Fruit fly (Drosophila melanogaster) whole organism: ENCODE results near the gene CG8301.

Source experiments
- CG8478 ChIP-seq: fragments of >200 bp; optimal IDR thresholded peaks from 2 replicates; lab custom pipeline; 2018; ENCODE audit warnings: inconsistent platforms
- Dll ChIP-seq: fragments of >200 bp; optimal IDR thresholded peaks from 2 replicates; lab custom pipeline; 2017
- EcR ChIP-seq, 2 experiments: fragments of >200 bp; optimal IDR thresholded peaks; 2 replicates each; lab custom pipeline; 2017; ENCODE audit warnings: missing biosample characterization in 2 of 2, missing genetic modification characterization in 2 of 2, missing genetic modification reagents in 2 of 2
- pan ChIP-seq: fragments of >200 bp; optimal IDR thresholded peaks from 2 replicates; lab custom pipeline; 2017
- psq ChIP-seq: fragments of >200 bp; optimal IDR thresholded peaks from 2 replicates; lab custom pipeline; 2017
- usp ChIP-seq: fragments of >200 bp; optimal IDR thresholded peaks from 2 replicates; lab custom pipeline; 2017; ENCODE audit warnings: missing biosample characterization, missing genetic modification characterization, mixed read lengths

DNA sequence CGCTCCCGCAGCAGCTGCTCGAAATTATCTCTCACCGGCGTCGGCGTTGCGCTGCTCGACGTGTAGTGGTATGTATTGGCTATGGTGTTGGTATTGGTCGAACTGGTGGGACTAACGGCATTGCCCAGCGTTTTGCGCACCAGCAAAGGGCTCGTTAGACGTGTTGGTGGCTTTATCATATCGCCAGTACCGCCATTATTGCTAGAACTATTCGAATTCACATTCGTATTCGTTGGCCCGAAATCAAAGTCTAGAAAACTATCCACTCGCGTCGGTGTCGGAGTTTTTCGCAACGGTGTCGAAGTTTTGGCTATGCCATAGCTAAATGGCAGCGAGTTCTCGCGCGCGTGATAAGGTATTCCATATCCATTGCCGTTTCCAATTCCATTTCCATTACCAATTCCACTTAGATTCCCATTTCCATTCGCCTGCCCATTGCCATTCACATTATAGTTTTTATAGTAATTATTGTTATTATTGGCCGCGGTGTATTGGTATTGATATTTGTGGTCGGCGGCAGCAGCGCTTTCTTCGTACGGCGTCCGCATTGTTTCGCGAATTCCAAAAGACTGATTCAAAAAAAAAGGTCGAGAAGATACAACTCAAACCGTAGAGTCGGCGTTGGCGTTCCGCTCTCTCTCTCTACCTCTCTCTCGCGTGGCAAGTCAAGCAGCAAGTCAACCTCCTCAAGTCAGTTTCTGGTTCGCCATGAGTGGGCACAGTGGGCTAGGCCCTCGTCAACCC, 48.5 kb upstream of the CG8301 start, which contains the start of gene by:
- TF ChIP-seq Dll (lab: Kevin White, UChicago) (peak; percentile 73), EcR (GFP tag; optimal IDR thresholded peaks at IDR 0.05; lab: Kevin White, UChicago) (no peak), CG8478 (no peak), pan (lab: Kevin White, UChicago) (no peak), usp (GFP tag; lab: Kevin White, UChicago) (no peak), psq (lab: Kevin White, UChicago) (no peak)
